Worm (Caenorhabditis elegans) whole organism, L4 larva: ENCODE results near the gene taf-2.
A peak's percentile ranks its signal among the peaks of the same experiment; 100 is the strongest.

Experiments used
- F37D6.2 ChIP-seq: sonication (generic microtip); optimal IDR thresholded peaks from 2 replicates; lab custom pipeline; 2016; ENCODE audit warnings: mild to moderate bottlenecking, missing genetic modification characterization, missing compliant biosample characterization
- R02D3.7 ChIP-seq: fragments of 150-350 bp; sonication (generic microtip); optimal IDR thresholded peaks from 3 replicates; lab custom pipeline; 2014; ENCODE audit warnings: missing biosample characterization, missing genetic modification characterization
- T20F7.1 ChIP-seq: fragments of 200-800 bp; sonication (Bioruptor generic); optimal IDR thresholded peaks from 2 replicates; lab custom pipeline; 2018; ENCODE audit warnings: mild to moderate bottlenecking, missing genetic modification characterization, missing compliant biosample characterization
- T26A8.4 ChIP-seq: fragments of 200-800 bp; sonication (Bioruptor generic); IDR thresholded peaks from 2 replicates; pipeline ENCODE4 v1.3.6; 2022; ENCODE audit warnings: missing genetic modification characterization, missing compliant biosample characterization
- Y105C5A.15 ChIP-seq: fragments of 200-800 bp; sonication (Bioruptor generic); IDR thresholded peaks from 2 replicates; pipeline ENCODE4 v1.3.6; 2022; ENCODE audit warnings: missing genetic modification characterization, missing compliant biosample characterization
- Y48G9A.11 ChIP-seq: fragments of 200-800 bp; sonication (Bioruptor generic); IDR thresholded peaks from 2 replicates; pipeline ENCODE4 v1.3.6; 2022; ENCODE audit warnings: missing genetic modification reagents, missing genetic modification characterization, missing compliant biosample characterization
- ZK546.5 ChIP-seq, 2 experiments: sonication (generic microtip); optimal IDR thresholded peaks; 2 replicates each; lab custom pipeline; 2017; ENCODE audit warnings: missing biosample characterization in 2 of 2, missing genetic modification characterization in 2 of 2
- aly-2 ChIP-seq: sonication (generic microtip); optimal IDR thresholded peaks from 2 replicates; lab custom pipeline; 2018; ENCODE audit warnings: missing biosample characterization, missing genetic modification characterization
- ama-1 ChIP-seq: fragments of 150-350 bp; optimal IDR thresholded peaks from 2 replicates; lab custom pipeline; 2014; ENCODE audit warnings: inconsistent platforms, mixed read lengths
- arid-1 ChIP-seq: fragments of 200-800 bp; sonication (Bioruptor generic); conservative IDR thresholded peaks from 2 replicates; pipeline ENCODE4 v1.3.6; 2022; ENCODE audit warnings: missing genetic modification reagents, missing genetic modification characterization, missing compliant biosample characterization
- ceh-28 ChIP-seq: fragments of 150-350 bp; optimal IDR thresholded peaks from 2 replicates; lab custom pipeline; 2014; ENCODE audit warnings: missing biosample characterization, missing genetic modification reagents, missing genetic modification characterization
- ceh-44 ChIP-seq: fragments of 200-800 bp; sonication (Bioruptor generic); IDR thresholded peaks from 2 replicates; pipeline ENCODE4 v1.3.6; 2022; ENCODE audit warnings: missing genetic modification reagents, missing genetic modification characterization, missing compliant biosample characterization
- ces-1 ChIP-seq: fragments of 150-350 bp; sonication (generic microtip); optimal IDR thresholded peaks from 4 replicates; lab custom pipeline; 2014; ENCODE audit warnings: missing biosample characterization, missing genetic modification reagents, missing genetic modification characterization
- daf-12 ChIP-seq: fragments of 150-350 bp; optimal IDR thresholded peaks from 2 replicates; lab custom pipeline; 2014; ENCODE audit warnings: missing biosample characterization, missing genetic modification reagents, missing genetic modification characterization
- daf-16 ChIP-seq, 3 experiments: sonication (generic microtip); optimal IDR thresholded peaks; 2 replicates each; lab custom pipeline; 2016 to 2017; ENCODE audit warnings: missing genetic modification characterization in 3 of 3, missing genetic modification reagents in 3 of 3, mild to moderate bottlenecking in 2 of 3, missing compliant biosample characterization in 2 of 3, missing biosample characterization in 1 of 3, moderate library complexity in 1 of 3
- daf-19 ChIP-seq: fragments of 200-800 bp; sonication (Bioruptor generic); conservative IDR thresholded peaks from 2 replicates; pipeline ENCODE4 v1.3.6; 2022; ENCODE audit warnings: missing genetic modification characterization, missing compliant biosample characterization
- dmd-8 ChIP-seq: fragments of 200-800 bp; sonication (Bioruptor generic); IDR thresholded peaks from 2 replicates; pipeline ENCODE4 v1.3.6; 2022; ENCODE audit warnings: missing genetic modification characterization, missing compliant biosample characterization
- fkh-10 ChIP-seq: fragments of 150-350 bp; optimal IDR thresholded peaks from 2 replicates; lab custom pipeline; 2014; ENCODE audit warnings: missing biosample characterization, missing genetic modification reagents, missing genetic modification characterization
- fos-1 ChIP-seq: fragments of 150-350 bp; optimal IDR thresholded peaks from 2 replicates; lab custom pipeline; 2014; ENCODE audit warnings: missing biosample characterization, missing genetic modification characterization
- hlh-11 ChIP-seq: fragments of 200-800 bp; sonication (Bioruptor generic); optimal IDR thresholded peaks from 2 replicates; lab custom pipeline; 2018; ENCODE audit warnings: mild to moderate bottlenecking, missing genetic modification characterization, missing compliant biosample characterization
- lin-29 ChIP-seq: fragments of 200-800 bp; sonication (Bioruptor generic); IDR thresholded peaks from 2 replicates; pipeline ENCODE4 v1.3.6; 2022; ENCODE audit warnings: missing genetic modification reagents, missing genetic modification characterization, missing compliant biosample characterization
- lin-38 ChIP-seq: fragments of 200-800 bp; sonication (Bioruptor generic); IDR thresholded peaks from 2 replicates; pipeline ENCODE4 v1.3.6; 2022; ENCODE audit warnings: missing genetic modification reagents, missing genetic modification characterization, missing compliant biosample characterization
- lsy-2 ChIP-seq, 2 experiments: fragments of 150-350 bp in 1 of 2; sonication (generic microtip) in 1 of 2; optimal IDR thresholded peaks; 2 replicates each; lab custom pipeline; 2014 to 2017; ENCODE audit warnings: missing biosample characterization in 2 of 2, missing genetic modification characterization in 2 of 2
- madf-5 ChIP-seq, 2 experiments: fragments of 200-800 bp; sonication (Bioruptor generic); IDR thresholded peaks; 2 replicates each; pipeline ENCODE4 v1.3.6; 2022; ENCODE audit warnings: missing compliant biosample characterization in 2 of 2, missing genetic modification characterization in 2 of 2
- nhr-102 ChIP-seq: sonication (generic microtip); optimal IDR thresholded peaks from 2 replicates; lab custom pipeline; 2016; ENCODE audit warnings: mild to moderate bottlenecking, missing genetic modification characterization, moderate library complexity, missing compliant biosample characterization
- nhr-111 ChIP-seq: fragments of 200-800 bp; sonication (Bioruptor generic); optimal IDR thresholded peaks from 2 replicates; lab custom pipeline; 2018; ENCODE audit warnings: mild to moderate bottlenecking, missing genetic modification characterization, missing compliant biosample characterization
- nhr-237 ChIP-seq: sonication (generic microtip); optimal IDR thresholded peaks from 2 replicates; lab custom pipeline; 2017; ENCODE audit warnings: missing biosample characterization, missing genetic modification characterization
- nhr-25 ChIP-seq: sonication (generic microtip); optimal IDR thresholded peaks from 2 replicates; lab custom pipeline; 2017; ENCODE audit warnings: missing genetic modification characterization, mild to moderate bottlenecking, missing compliant biosample characterization, antibody characterized with exemption, moderate library complexity, borderline replicate concordance; ENCODE audit not compliant: insufficient read depth
- nhr-28 ChIP-seq: fragments of 150-350 bp; optimal IDR thresholded peaks from 2 replicates; lab custom pipeline; 2014; ENCODE audit warnings: missing biosample characterization, missing genetic modification characterization
- nhr-41 ChIP-seq: fragments of 200-800 bp; sonication (Bioruptor generic); IDR thresholded peaks from 2 replicates; pipeline ENCODE4 v1.3.6; 2022; ENCODE audit warnings: missing genetic modification reagents, missing genetic modification characterization, missing compliant biosample characterization
- nhr-77 ChIP-seq: fragments of 150-350 bp; optimal IDR thresholded peaks from 2 replicates; lab custom pipeline; 2014; ENCODE audit warnings: missing biosample characterization, missing genetic modification characterization
- pha-4 ChIP-seq, 2 experiments: fragments of 150-350 bp in 1 of 2; fragments of 200-800 bp in 1 of 2; sonication (Bioruptor generic) in 1 of 2; IDR thresholded peaks in 1 of 2; optimal IDR thresholded peaks in 1 of 2; 2 replicates each; pipeline versions ENCODE4 v1.3.6 to Lab custom; 2014 to 2022; ENCODE audit warnings: missing genetic modification characterization in 2 of 2, missing genetic modification reagents in 2 of 2, missing biosample characterization in 1 of 2, missing compliant biosample characterization in 1 of 2
- set-16 ChIP-seq: fragments of 200-800 bp; sonication (Bioruptor generic); IDR thresholded peaks from 2 replicates; pipeline ENCODE4 v1.3.6; 2022; ENCODE audit warnings: missing genetic modification reagents, missing genetic modification characterization, missing compliant biosample characterization
- skn-1 ChIP-seq: fragments of 150-350 bp; optimal IDR thresholded peaks from 2 replicates; lab custom pipeline; 2014; ENCODE audit warnings: missing biosample characterization, missing genetic modification characterization
- snpc-4 ChIP-seq: fragments of 150-350 bp; optimal IDR thresholded peaks from 2 replicates; lab custom pipeline; 2014; ENCODE audit warnings: missing biosample characterization, missing genetic modification characterization
- unc-130 ChIP-seq: sonication (generic microtip); optimal IDR thresholded peaks from 2 replicates; lab custom pipeline; 2016; ENCODE audit warnings: missing genetic modification reagents, missing genetic modification characterization, missing compliant biosample characterization
- unc-62 ChIP-seq, 3 experiments: fragments of 150-350 bp in 1 of 3; sonication (generic microtip); optimal IDR thresholded peaks in 2 of 3; peaks in 1 of 3; 1 replicate in 1 of 3; 2 replicates in 2 of 3; lab custom pipeline; 2014 to 2017; ENCODE audit warnings: missing biosample characterization in 3 of 3, missing genetic modification characterization in 3 of 3, missing genetic modification reagents in 3 of 3, missing genotype in 1 of 3
- ztf-7 ChIP-seq: fragments of 150-350 bp; optimal IDR thresholded peaks from 2 replicates; lab custom pipeline; 2014; ENCODE audit warnings: missing biosample characterization, missing genetic modification characterization

taf-2 gene

ce11 chrIV:3636528-3637129, 43.2 kb upstream of the taf-2 start, which contains the start of gene madf-9 (continued):
- TF ChIP-seq R02D3.7 = no peak

DNA sequence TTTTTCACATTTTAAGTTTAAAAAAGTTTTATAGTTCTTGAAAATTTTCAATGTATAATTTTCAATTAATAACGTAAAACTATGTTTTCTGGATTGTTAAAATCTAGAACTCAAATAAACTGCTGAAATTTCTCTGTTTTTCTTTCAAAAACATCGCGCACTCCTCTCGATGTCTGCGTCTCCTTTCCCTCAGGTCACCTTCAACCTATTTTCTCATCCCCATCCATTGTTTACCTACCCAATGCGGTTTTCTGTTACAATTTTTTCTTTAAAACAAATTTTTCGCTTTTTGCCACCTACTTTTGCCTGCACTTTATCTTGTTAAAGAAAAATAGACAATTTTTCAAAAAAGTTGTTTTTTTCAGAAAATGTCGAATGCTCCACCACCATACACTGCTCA, 39.8 kb upstream of the taf-2 start, which contains the start of gene ZC416.2:
Gene ZC416.2, plus strand, starts transcription at position 366 of the 400 bp plus-strand sequence.
- peak; percentile 3 for TF ChIP-seq nhr-28 (tag; lab: Kevin White, UChicago)
- TF ChIP-seq pha-4 (GFP tag; IDR thresholded peaks at IDR 0.05; lab: Robert Waterston, UW) = no peak
- no peak for TF ChIP-seq pha-4 (tag; optimal IDR thresholded peaks at IDR 0.05; lab: Kevin White, UChicago)
- TF ChIP-seq lin-29 (GFP tag; lab: Robert Waterston, UW) = no peak
- no peak for TF ChIP-seq daf-16 (GFP tag; optimal IDR thresholded peaks at IDR 0.05; lab: Kevin White, UChicago)
- no peak for TF ChIP-seq daf-16 (tag; optimal IDR thresholded peaks at IDR 0.05; lab: Kevin White, UChicago)
- TF ChIP-seq nhr-102 = no peak
- peak in 1 of 2 experiments; percentile 3 for TF ChIP-seq lsy-2 (tag; optimal IDR thresholded peaks at IDR 0.05; lab: Kevin White, UChicago)
- TF ChIP-seq unc-130 (GFP tag; lab: Kevin White, UChicago) = no peak
- TF ChIP-seq ceh-44 (GFP tag; lab: Robert Waterston, UW) = no peak
- TF ChIP-seq dmd-8 (GFP tag; lab: Robert Waterston, UW) = no peak
- TF ChIP-seq, all 104 proteins: peak for 2

- TF ChIP-seq ces-1 (GFP tag; lab: Kevin White, UChicago) (no peak), daf-16 (GFP tag; optimal IDR thresholded peaks at IDR 0.05; lab: Kevin White, UChicago) (no peak), daf-16 (tag; optimal IDR thresholded peaks at IDR 0.05; lab: Kevin White, UChicago) (no peak), madf-5 (GFP tag; IDR thresholded peaks at IDR 0.05; lab: Robert Waterston, UW) (no peak), daf-19 (GFP tag; lab: Robert Waterston, UW) (no peak), fos-1 (no peak), ceh-28 (tag; lab: Kevin White, UChicago) (no peak), unc-62 (GFP tag; optimal IDR thresholded peaks at IDR 0.05 in 1 of 2; lab: Kevin White, UChicago) (peak in 1 of 2 experiments; percentile 95), unc-62 (tag; optimal IDR thresholded peaks at IDR 0.05; lab: Kevin White, UChicago) (no peak)
Measured at ce11 chrIV:3632475-3632874, 39.1 kb upstream of the taf-2 start.

DNA sequence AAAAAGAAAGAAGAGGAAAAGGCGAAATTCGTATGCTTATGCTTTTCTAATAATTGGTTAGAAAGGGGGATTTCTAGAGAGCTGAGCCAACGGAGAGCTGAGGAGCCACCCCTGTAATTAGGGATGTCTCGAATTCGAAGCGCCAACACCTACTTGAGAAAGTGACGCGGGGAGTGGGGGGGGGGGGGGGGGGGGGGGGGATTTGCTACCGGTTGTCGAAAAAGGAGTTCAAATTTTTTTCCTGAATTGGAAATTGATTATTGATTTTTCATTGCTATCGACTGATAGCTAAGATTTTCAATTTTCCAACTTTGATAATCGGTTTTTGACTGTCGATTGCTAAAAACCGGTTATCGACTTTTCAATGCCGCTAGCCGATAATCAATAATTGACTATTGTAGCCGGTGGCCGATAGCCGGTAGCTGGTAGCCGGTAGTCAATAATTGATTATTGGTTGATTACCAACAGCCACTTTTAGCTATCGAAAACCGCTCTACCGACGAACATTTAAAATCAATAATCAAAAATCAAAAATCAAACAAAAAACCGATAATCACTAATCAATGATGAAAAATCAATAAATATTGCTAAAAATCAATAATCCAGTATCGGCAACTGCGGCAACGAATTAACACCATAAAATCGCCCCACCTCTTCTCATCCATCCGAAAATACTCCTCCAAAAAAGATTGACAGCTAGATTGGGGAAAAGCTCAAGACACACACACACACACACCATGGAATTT, 35.7 kb upstream of the taf-2 start:
- TF ChIP-seq lin-38 (GFP tag; lab: Robert Waterston, UW) (no peak), set-16 (GFP tag; lab: Robert Waterston, UW) (peak; percentile 86), nhr-41 (no peak), nhr-28 (tag; lab: Kevin White, UChicago) (no peak), ceh-28 (tag; lab: Kevin White, UChicago) (peak; percentile 87)
- TF ChIP-seq, all 104 proteins: peak for 2

DNA sequence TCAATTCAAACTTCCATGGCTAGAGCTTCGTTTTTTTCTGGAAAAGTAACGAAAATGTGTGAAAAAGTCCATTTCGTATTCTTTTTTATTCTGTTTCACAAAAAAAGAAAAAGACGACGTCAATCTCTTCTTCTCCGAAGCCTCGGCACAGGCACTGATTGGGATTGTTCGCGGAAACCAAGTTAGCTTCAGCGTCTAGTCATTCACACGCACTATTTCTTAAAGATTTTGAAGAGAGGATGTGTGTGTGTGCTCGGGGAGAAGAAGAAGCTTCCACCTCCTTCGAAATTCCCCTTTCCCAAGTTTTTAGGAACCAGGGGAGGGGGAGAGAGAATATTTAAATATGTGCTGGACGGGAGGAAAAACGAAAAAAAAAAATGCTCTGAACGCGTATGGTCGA, 33.0 kb upstream of the taf-2 start:
- TF ChIP-seq fkh-10 (GFP tag; lab: Kevin White, UChicago) (peak; percentile 47), ces-1 (GFP tag; lab: Kevin White, UChicago) (peak; percentile 58), ZK546.5 (tag; optimal IDR thresholded peaks at IDR 0.05; lab: Kevin White, UChicago) (no peak), daf-12 (no peak), ama-1 (lab: Kevin White, UChicago) (no peak)

ce11 chrIV:3624597-3624996, 31.2 kb upstream of the taf-2 start, which contains the start of the genes cha-1 and unc-17:
TSS of gene cha-1 (minus strand) at chrIV:3624697.
TSS of gene unc-17 (minus strand) at chrIV:3624699.
- TF ChIP-seq arid-1 (GFP tag; lab: Robert Waterston, UW) = no peak
- TF ChIP-seq ces-1 (GFP tag; lab: Kevin White, UChicago) = no peak
- TF ChIP-seq madf-5 (GFP tag; IDR thresholded peaks at IDR 0.05; lab: Robert Waterston, UW) = no peak
- TF ChIP-seq nhr-25 (tag; lab: Kevin White, UChicago) = no peak
- no peak for TF ChIP-seq nhr-77 (tag; lab: Kevin White, UChicago)
- TF ChIP-seq nhr-41 = no peak
- TF ChIP-seq hlh-11 (tag; lab: Kevin White, UChicago) = no peak
- TF ChIP-seq ztf-7 (tag; lab: Kevin White, UChicago) = no peak
- TF ChIP-seq aly-2 (tag; lab: Kevin White, UChicago) = no peak
- TF ChIP-seq F37D6.2 (tag; lab: Kevin White, UChicago) = no peak
- no peak for TF ChIP-seq T26A8.4
- TF ChIP-seq Y48G9A.11 = no peak
- no peak for TF ChIP-seq Y105C5A.15
- no peak for TF ChIP-seq skn-1 (tag; lab: Kevin White, UChicago)
- TF ChIP-seq nhr-111 = no peak
- TF ChIP-seq nhr-237 (tag; lab: Kevin White, UChicago) = no peak
- no peak for TF ChIP-seq T20F7.1
- no peak for TF ChIP-seq snpc-4
